Worm (Caenorhabditis elegans): ENCODE results near the gene str-45.

ce11 chrV:15127955-15128354 lies 30.8 kb upstream of the str-45 start, which contains the start of gene srr-7:
- TF ChIP-seq hlh-4 (tag; optimal IDR thresholded peaks at IDR 0.05) (no peak), elt-3 (tag; optimal IDR thresholded peaks at IDR 0.05) (no peak), unc-62 (GFP tag; optimal IDR thresholded peaks at IDR 0.05) (no peak), nhr-77 (tag; optimal IDR thresholded peaks at IDR 0.05) (no peak), mdl-1 (tag; optimal IDR thresholded peaks at IDR 0.05) (no peak), nhr-19 (GFP tag; conservative IDR thresholded peaks at IDR 0.05) (no peak), ama-1 (optimal IDR thresholded peaks at IDR 0.05) (no peak), ets-5 (GFP tag; IDR thresholded peaks at IDR 0.05) (no peak), snpc-4 (tag; optimal IDR thresholded peaks at IDR 0.05) (no peak), dpl-1 (GFP tag; optimal IDR thresholded peaks at IDR 0.05) (no peak), aha-1 (tag; optimal IDR thresholded peaks at IDR 0.05) (no peak)

Data from whole organism, L1 larva.